Fruit fly (Drosophila melanogaster): ENCODE data around the gene PGRP-SB2.

Gene PGRP-SB2

DNA sequence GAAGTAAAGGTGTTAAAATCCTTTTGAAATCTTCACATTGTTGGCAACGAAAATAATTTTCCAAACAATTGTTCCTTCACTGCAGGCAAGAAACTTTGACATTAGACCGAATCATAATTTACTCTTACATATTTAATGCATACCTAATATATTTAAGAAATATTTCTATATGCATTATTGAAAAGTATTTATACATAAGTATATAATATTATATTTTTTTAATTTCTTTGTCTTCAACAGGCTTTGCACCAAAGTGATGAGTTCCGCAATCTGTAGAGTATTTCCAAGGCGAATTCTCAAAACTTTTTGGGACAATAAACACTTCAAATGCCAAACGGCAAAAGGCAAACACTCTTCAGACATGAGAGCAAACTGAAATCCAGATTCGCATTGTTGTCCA lies 29.3 kb upstream of the PGRP-SB2 start (continued):
- TF ChIP-seq mld (GFP tag; IDR thresholded peaks at IDR 0.05; ENCODE audit: partially characterized antibody) (no peak), lbe (GFP tag; optimal IDR thresholded peaks at IDR 0.05) (no peak), B-H1 (GFP tag; IDR thresholded peaks at IDR 0.05) (0 out of 3 replicates have a peak, but pooled peaks have one; percentile 28), Chrac-16 (GFP tag; optimal IDR thresholded peaks at IDR 0.05) (no peak), CG13296 (GFP tag; optimal IDR thresholded peaks at IDR 0.05) (peak; percentile 46), az2 (GFP tag; optimal IDR thresholded peaks at IDR 0.05) (peak; percentile 35), unc-4 (GFP tag; IDR thresholded peaks at IDR 0.05; ENCODE audit: partially characterized antibody) (no peak), Kr (GFP tag; optimal IDR thresholded peaks at IDR 0.05) (no peak), CG8388 (GFP tag; optimal IDR thresholded peaks at IDR 0.05) (peak; percentile 48), MESR4 (GFP tag; optimal IDR thresholded peaks at IDR 0.05) (no peak), CG10462 (GFP tag; optimal IDR thresholded peaks at IDR 0.05) (no peak), CG2678 (tag; optimal IDR thresholded peaks at IDR 0.05) (peak; percentile 67), Atf6 (GFP tag; IDR thresholded peaks at IDR 0.05) (peak; percentile 43; the same call in 1 of the 2 replicates), PHDP (tag; optimal IDR thresholded peaks at IDR 0.05) (peak; percentile 56), CG3065 (GFP tag; optimal IDR thresholded peaks at IDR 0.05) (no peak), jing (GFP tag; optimal IDR thresholded peaks at IDR 0.05) (no peak), CG12659 (GFP tag; optimal IDR thresholded peaks at IDR 0.05) (no peak), CG4360 (GFP tag; IDR thresholded peaks at IDR 0.05) (no peak), kah (GFP tag; optimal IDR thresholded peaks at IDR 0.05) (no peak), Poxn (GFP tag; IDR thresholded peaks at IDR 0.05) (no peak), CG14441 (GFP tag; IDR thresholded peaks at IDR 0.05) (peak; percentile 51), HLH3B (GFP tag; IDR thresholded peaks at IDR 0.05) (peak; percentile 71), CG7839 (tag; optimal IDR thresholded peaks at IDR 0.05) (peak; percentile 53), Doc2 (GFP tag; IDR thresholded peaks at IDR 0.05) (no peak), odd (GFP tag; optimal IDR thresholded peaks at IDR 0.05) (no peak), Ptx1 (GFP tag; IDR thresholded peaks at IDR 0.05) (peak; percentile 66), Hsf (GFP tag; optimal IDR thresholded peaks at IDR 0.05) (no peak), CG34376 (GFP tag; optimal IDR thresholded peaks at IDR 0.05) (no peak), grau (tag; optimal IDR thresholded peaks at IDR 0.05) (peak; percentile 55), ase (GFP tag; IDR thresholded peaks at IDR 0.05) (peak; percentile 35; the same call in 1 of the 3 replicates), lilli (GFP tag; optimal IDR thresholded peaks at IDR 0.05) (no peak), Bteb2 (GFP tag; optimal IDR thresholded peaks at IDR 0.05) (no peak), zen2 (GFP tag; IDR thresholded peaks at IDR 0.05; ENCODE audit: partially characterized antibody) (no peak), crc (GFP tag; optimal IDR thresholded peaks at IDR 0.05) (no peak), hbn (GFP tag; IDR thresholded peaks at IDR 0.05; ENCODE audit: partially characterized antibody) (no peak), D19B (GFP tag; optimal IDR thresholded peaks at IDR 0.05) (no peak), hb (GFP tag; IDR thresholded peaks at IDR 0.05; ENCODE audit: partially characterized antibody) (no peak), cwo (GFP tag; optimal IDR thresholded peaks at IDR 0.05) (no peak), oc (tag; optimal IDR thresholded peaks at IDR 0.05) (no peak), CG11723 (GFP tag; optimal IDR thresholded peaks at IDR 0.05) (no peak), CG1529 (GFP tag; optimal IDR thresholded peaks at IDR 0.05) (no peak), CG9215 (GFP tag; IDR thresholded peaks at IDR 0.05) (no peak), seq (GFP tag; IDR thresholded peaks at IDR 0.05) (0 out of 2 replicates have a peak, but pooled peaks have one; percentile 22), Awh (GFP tag; IDR thresholded peaks at IDR 0.05) (peak; percentile 55; the same call in 1 of the 2 replicates), wdn (GFP tag; IDR thresholded peaks at IDR 0.05) (no peak), toy (GFP tag; IDR thresholded peaks at IDR 0.05) (no peak), da (GFP tag; optimal IDR thresholded peaks at IDR 0.05) (no peak), CG13775 (GFP tag; optimal IDR thresholded peaks at IDR 0.05) (no peak), ken (GFP tag; IDR thresholded peaks at IDR 0.05) (no peak), Dip3 (GFP tag; optimal IDR thresholded peaks at IDR 0.05) (no peak), row (GFP tag; IDR thresholded peaks at IDR 0.05) (peak; percentile 72), ash1 (GFP tag; optimal IDR thresholded peaks at IDR 0.05) (no peak)
